Worm (Caenorhabditis elegans): ENCODE data around the gene C06E1.11.

Gene C06E1.11

DNA sequence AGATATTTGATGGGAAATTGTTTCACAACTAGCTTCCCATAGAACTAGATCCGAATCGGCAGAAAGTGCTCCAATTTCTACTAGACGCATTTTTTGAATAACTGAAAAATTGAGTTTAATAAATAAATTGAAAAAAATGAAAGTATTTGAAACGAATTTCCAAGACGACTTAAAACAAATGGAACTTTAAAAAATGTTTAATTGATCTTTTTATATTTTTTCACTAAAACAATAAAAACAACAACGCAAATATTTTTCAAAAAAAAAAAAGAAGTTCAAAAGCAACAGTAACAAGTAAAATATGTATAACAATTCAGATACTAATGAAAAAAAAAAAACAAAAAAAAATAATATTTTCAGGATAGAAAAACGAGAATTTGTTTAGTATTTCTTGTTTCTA is 6.8 kb downstream of the C06E1.11 start, which contains the start of gene C06E1.9:
C06E1.9 (minus strand) TSS at position 101 of the 400 bp plus-strand sequence.
- TF ChIP-seq ztf-4 (tag; optimal IDR thresholded peaks at IDR 0.05), result no peak
- no peak for TF ChIP-seq nhr-67 (tag; optimal IDR thresholded peaks at IDR 0.05)

DNA sequence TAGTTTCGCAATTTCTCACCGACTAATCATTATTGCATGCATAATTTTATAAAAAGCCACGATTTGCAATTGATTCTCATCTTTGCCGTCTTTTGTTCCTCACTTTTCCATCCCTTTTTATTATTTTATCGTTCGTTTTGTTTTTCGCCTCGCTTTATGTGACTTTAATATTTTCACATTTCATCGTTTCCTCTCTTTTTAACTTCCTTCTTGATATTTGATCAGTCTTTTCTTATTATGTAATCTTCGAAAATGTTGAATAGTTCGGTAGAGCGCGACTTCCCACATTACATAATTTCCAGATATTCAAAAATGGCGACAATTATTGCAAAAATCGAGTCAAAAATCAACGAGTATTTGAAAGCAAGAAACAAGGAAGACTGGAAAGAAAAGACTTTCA is 11.0 kb downstream of the C06E1.11 start, which contains the start of gene C06E1.1:
C06E1.1 (plus strand) TSS at position 301 of the 400 bp plus-strand sequence.
- TF ChIP-seq nhr-76 (tag; optimal IDR thresholded peaks at IDR 0.05), result no peak
- no peak for TF ChIP-seq jun-1 (tag; optimal IDR thresholded peaks at IDR 0.05)
- TF ChIP-seq nfya-1 (tag; optimal IDR thresholded peaks at IDR 0.05; ENCODE audit: insufficient read depth), result no peak
- no peak for TF ChIP-seq ceh-28 (tag; optimal IDR thresholded peaks at IDR 0.05)
- no peak for TF ChIP-seq nhr-23 (tag; optimal IDR thresholded peaks at IDR 0.05)
- no peak for TF ChIP-seq egl-27 (tag; optimal IDR thresholded peaks at IDR 0.05)
- TF ChIP-seq R02D3.7 (tag; optimal IDR thresholded peaks at IDR 0.05), result no peak
- no peak for TF ChIP-seq mml-1 (tag; optimal IDR thresholded peaks at IDR 0.05)
- TF ChIP-seq pqm-1 (tag; optimal IDR thresholded peaks at IDR 0.05), result no peak
- TF ChIP-seq ceh-82 (tag; optimal IDR thresholded peaks at IDR 0.05), result no peak
- no peak for TF ChIP-seq nhr-11 (tag; optimal IDR thresholded peaks at IDR 0.05)
- TF ChIP-seq hmg-11 (tag; optimal IDR thresholded peaks at IDR 0.05), result no peak
- no peak for TF ChIP-seq ceh-16 (tag; optimal IDR thresholded peaks at IDR 0.05)
- TF ChIP-seq skn-1 (tag; optimal IDR thresholded peaks at IDR 0.05), result no peak
- TF ChIP-seq ZK546.5 (tag; optimal IDR thresholded peaks at IDR 0.05), result no peak
- no peak for TF ChIP-seq aly-2 (tag; optimal IDR thresholded peaks at IDR 0.05)
- TF ChIP-seq eor-1 (tag; optimal IDR thresholded peaks at IDR 0.05), result no peak

DNA sequence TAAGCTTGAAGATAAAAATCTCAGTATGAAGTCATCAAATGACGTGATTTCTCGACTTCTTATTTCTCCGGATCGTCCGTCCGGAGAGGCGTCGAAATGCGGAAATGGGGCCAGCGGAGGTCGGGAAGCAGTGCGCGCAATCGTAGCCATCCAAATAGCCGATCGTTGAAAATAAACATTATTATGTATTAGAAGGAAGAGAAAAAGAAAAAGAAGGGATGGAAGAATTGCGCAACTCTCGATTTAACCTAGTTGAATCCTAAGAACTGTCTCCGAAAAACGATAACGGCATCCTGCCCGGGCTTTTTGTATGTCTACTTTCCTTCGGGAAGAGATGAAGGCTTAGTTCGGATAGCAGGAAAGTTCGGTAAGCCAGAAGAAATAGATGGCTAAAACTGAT is 14.3 kb downstream of the C06E1.11 start:
- no peak for TF ChIP-seq aly-2 (tag; optimal IDR thresholded peaks at IDR 0.05)
- peak; percentile 87 for TF ChIP-seq nhr-23 (tag; optimal IDR thresholded peaks at IDR 0.05)
- no peak for TF ChIP-seq nhr-12 (tag; optimal IDR thresholded peaks at IDR 0.05)
- TF ChIP-seq tbx-2 (tag; optimal IDR thresholded peaks at IDR 0.05), result no peak
- TF ChIP-seq nhr-77 (tag; optimal IDR thresholded peaks at IDR 0.05), result no peak

DNA sequence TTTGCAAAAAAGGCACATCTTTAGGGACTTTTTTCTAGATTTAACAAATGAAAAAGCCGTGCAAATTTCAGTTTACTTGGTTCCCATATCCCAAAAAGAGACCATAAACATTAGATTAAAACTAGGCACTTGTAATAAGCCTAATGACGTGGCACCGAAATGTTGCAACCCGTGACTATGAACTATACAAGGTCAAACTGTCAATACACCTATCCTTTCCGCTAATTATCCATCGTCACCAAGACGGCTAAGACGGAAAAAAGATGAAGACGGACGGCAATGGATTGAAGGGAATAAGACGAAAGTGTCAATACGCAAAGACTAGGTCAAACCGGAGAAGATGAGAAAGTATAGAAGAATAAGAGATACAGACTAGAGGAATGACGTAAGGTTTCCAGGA is 17.5 kb downstream of the C06E1.11 start:
- peak; percentile 26 for TF ChIP-seq nhr-25 (tag; optimal IDR thresholded peaks at IDR 0.05)
- TF ChIP-seq nhr-12 (tag; optimal IDR thresholded peaks at IDR 0.05), result no peak
- TF ChIP-seq nhr-23 (tag; optimal IDR thresholded peaks at IDR 0.05), result peak; percentile 90
- no peak for TF ChIP-seq sea-2 (GFP tag; optimal IDR thresholded peaks at IDR 0.05)

DNA sequence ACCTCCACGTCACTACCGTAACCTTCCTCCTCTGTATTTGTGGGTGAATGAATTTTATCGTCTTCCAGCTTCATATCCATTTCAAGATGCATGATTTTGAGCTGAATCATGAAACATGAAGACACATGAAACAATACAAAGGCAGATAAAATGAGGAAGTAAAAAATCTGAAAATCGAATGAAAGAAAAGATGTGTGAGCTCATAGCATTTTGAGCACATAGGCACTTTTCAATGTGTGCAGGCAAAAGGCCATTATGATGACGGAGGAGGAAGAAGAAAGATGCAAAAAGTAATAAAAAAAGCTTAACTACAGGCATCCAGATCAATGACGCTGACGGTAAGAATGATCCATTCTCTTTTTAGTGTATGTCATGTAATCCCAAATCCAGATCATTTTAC is 18.7 kb downstream of the C06E1.11 start, which contains the start of gene ztf-30:
ztf-30 (minus strand) TSS at position 101 of the 400 bp plus-strand sequence.
- TF ChIP-seq lin-15B (tag; optimal IDR thresholded peaks at IDR 0.05), result no peak
- TF ChIP-seq lin-39 (tag; optimal IDR thresholded peaks at IDR 0.05), result no peak
- TF ChIP-seq nhr-76 (tag; optimal IDR thresholded peaks at IDR 0.05), result no peak
- TF ChIP-seq elt-1 (tag; optimal IDR thresholded peaks at IDR 0.05), result no peak
- no peak for TF ChIP-seq eor-1 (tag; optimal IDR thresholded peaks at IDR 0.05)

DNA sequence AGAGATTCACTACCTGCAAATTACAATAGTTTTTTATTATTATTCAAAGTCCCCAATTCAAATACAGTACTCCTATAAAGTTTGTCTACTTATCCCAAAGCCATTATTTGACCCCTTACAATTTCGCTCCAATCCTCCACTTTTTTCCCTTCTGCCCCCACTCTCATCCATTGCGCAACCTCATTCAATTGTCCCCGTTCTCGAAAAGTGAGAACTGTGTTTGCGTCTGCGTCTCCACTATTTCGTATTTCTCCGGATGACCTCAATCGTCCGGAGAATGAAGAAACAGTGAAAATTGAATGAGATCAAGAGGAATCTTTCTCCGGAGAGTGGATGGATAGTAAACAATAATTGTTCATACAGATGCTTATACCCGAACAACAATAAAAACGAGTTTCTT is 19.8 kb downstream of the C06E1.11 start:
- TF ChIP-seq unc-39 (tag; optimal IDR thresholded peaks at IDR 0.05) (no peak), egl-5 (tag; optimal IDR thresholded peaks at IDR 0.05) (no peak), nhr-25 (tag; optimal IDR thresholded peaks at IDR 0.05) (no peak), snpc-4 (tag; optimal IDR thresholded peaks at IDR 0.05) (no peak), nhr-23 (tag; optimal IDR thresholded peaks at IDR 0.05) (peak; percentile 86)

DNA sequence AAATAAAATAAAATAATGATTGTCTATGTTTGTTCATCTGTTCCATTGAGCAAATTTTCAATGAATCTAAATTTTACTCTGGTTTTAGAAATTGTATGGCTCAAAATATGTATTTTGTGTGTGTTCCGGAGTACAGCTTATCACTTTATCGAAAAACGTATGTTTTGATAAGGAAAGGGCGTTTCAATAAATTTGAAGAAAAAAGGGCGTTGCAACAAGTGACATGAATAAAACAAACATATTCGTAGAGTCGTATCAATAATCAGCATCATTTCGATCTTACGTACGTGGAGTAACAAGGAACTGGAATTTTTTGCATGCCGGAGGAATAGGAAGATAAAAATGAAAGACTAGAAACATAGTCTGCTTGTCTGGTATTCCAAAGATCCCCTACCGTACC is 22.4 kb downstream of the C06E1.11 start:
- TF ChIP-seq pqm-1 (tag; optimal IDR thresholded peaks at IDR 0.05) (peak; percentile 78), fos-1 (tag; optimal IDR thresholded peaks at IDR 0.05) (no peak), elt-2 (tag; optimal IDR thresholded peaks at IDR 0.05) (peak; percentile 69)

Data from whole organism, L3 larva.